Worm (Caenorhabditis elegans) whole organism, L4 larva: Measurements from ENCODE around the gene F10A3.17.

Experiments
- R02D3.7 ChIP-seq: fragments of 150-350 bp; sonication (generic microtip); optimal IDR thresholded peaks from 3 replicates; lab custom pipeline; 2014; ENCODE audit warnings: missing biosample characterization, missing genetic modification characterization
- aha-1 ChIP-seq: fragments of 150-350 bp; peaks from one replicate; lab custom pipeline; 2014; ENCODE audit warnings: missing biosample characterization, missing genetic modification characterization
- aly-2 ChIP-seq: sonication (generic microtip); optimal IDR thresholded peaks from 2 replicates; lab custom pipeline; 2018; ENCODE audit warnings: missing biosample characterization, missing genetic modification characterization
- daf-19 ChIP-seq: fragments of 200-800 bp; sonication (Bioruptor generic); conservative IDR thresholded peaks from 2 replicates; pipeline ENCODE4 v1.3.6; 2022; ENCODE audit warnings: missing genetic modification characterization, missing compliant biosample characterization
- dmd-8 ChIP-seq: fragments of 200-800 bp; sonication (Bioruptor generic); IDR thresholded peaks from 2 replicates; pipeline ENCODE4 v1.3.6; 2022; ENCODE audit warnings: missing genetic modification characterization, missing compliant biosample characterization
- egl-27 ChIP-seq: sonication (generic microtip); optimal IDR thresholded peaks from 3 replicates; lab custom pipeline; 2017; ENCODE audit warnings: missing biosample characterization, missing genetic modification reagents, missing genetic modification characterization
- skn-1 ChIP-seq: fragments of 150-350 bp; optimal IDR thresholded peaks from 2 replicates; lab custom pipeline; 2014; ENCODE audit warnings: missing biosample characterization, missing genetic modification characterization
- unc-39 ChIP-seq: sonication (generic microtip); optimal IDR thresholded peaks from 2 replicates; lab custom pipeline; 2017; ENCODE audit warnings: missing biosample characterization, missing genetic modification characterization
- vab-7 ChIP-seq: fragments of 200-800 bp; sonication (Bioruptor generic); IDR thresholded peaks from 2 replicates; pipeline ENCODE4 v1.3.6; 2022; ENCODE audit warnings: missing genetic modification reagents, missing genetic modification characterization, missing compliant biosample characterization
- zag-1 ChIP-seq: fragments of 150-350 bp; optimal IDR thresholded peaks from 2 replicates; lab custom pipeline; 2014; ENCODE audit warnings: missing biosample characterization, missing genetic modification characterization
- ztf-11 ChIP-seq: fragments of 150-350 bp; optimal IDR thresholded peaks from 2 replicates; lab custom pipeline; 2014; ENCODE audit warnings: missing biosample characterization, missing genetic modification characterization

ce11 chrV:16118601-16119000 lies 40.9 kb downstream of the F10A3.17 start, which contains the start of gene str-103:
- TF ChIP-seq ztf-11 (no peak), aly-2 (tag; lab: Kevin White, UChicago) (no peak), dmd-8 (GFP tag; lab: Robert Waterston, UW) (no peak), zag-1 (tag; lab: Kevin White, UChicago) (no peak), skn-1 (no peak), aha-1 (tag; lab: Kevin White, UChicago) (no peak), egl-27 (tag; lab: Kevin White, UChicago) (no peak), unc-39 (tag; lab: Kevin White, UChicago) (no peak), R02D3.7 (no peak), vab-7 (GFP tag; lab: Robert Waterston, UW) (no peak), daf-19 (no peak)
